Worm (Caenorhabditis elegans) whole organism, L4 larva: Measurements from ENCODE around the gene F36H5.10.
"Not testable (repeated sequence)": the region's sequence is repeated elsewhere in the genome, so short reads cannot be mapped to it uniquely, and the experiment has no call there.

Experiments used
- ctbp-1 ChIP-seq: fragments of 200-800 bp; sonication (Bioruptor generic); IDR thresholded peaks from 2 replicates; pipeline ENCODE4 v1.3.6; 2022; ENCODE audit warnings: missing genetic modification reagents, missing genetic modification characterization, missing compliant biosample characterization
- egl-27 ChIP-seq: sonication (generic microtip); optimal IDR thresholded peaks from 3 replicates; lab custom pipeline; 2017; ENCODE audit warnings: missing biosample characterization, missing genetic modification reagents, missing genetic modification characterization
- jun-1 ChIP-seq: fragments of 150-350 bp; optimal IDR thresholded peaks from 2 replicates; lab custom pipeline; 2014; ENCODE audit warnings: missing biosample characterization, missing genetic modification reagents, missing genetic modification characterization
- lin-13 ChIP-seq: fragments of 150-350 bp; optimal IDR thresholded peaks from 2 replicates; lab custom pipeline; 2014; ENCODE audit warnings: missing biosample characterization, missing genetic modification reagents, missing genetic modification characterization
- lir-3 ChIP-seq: sonication (generic microtip); optimal IDR thresholded peaks from 2 replicates; lab custom pipeline; 2016; ENCODE audit warnings: mild to moderate bottlenecking, missing genetic modification characterization, missing compliant biosample characterization
- nhr-48 ChIP-seq: sonication (generic microtip); optimal IDR thresholded peaks from 2 replicates; lab custom pipeline; 2016; ENCODE audit warnings: mild to moderate bottlenecking, missing genetic modification characterization, missing compliant biosample characterization
- skn-1 ChIP-seq: fragments of 150-350 bp; optimal IDR thresholded peaks from 2 replicates; lab custom pipeline; 2014; ENCODE audit warnings: missing biosample characterization, missing genetic modification characterization
- zag-1 ChIP-seq: fragments of 150-350 bp; optimal IDR thresholded peaks from 2 replicates; lab custom pipeline; 2014; ENCODE audit warnings: missing biosample characterization, missing genetic modification characterization

DNA sequence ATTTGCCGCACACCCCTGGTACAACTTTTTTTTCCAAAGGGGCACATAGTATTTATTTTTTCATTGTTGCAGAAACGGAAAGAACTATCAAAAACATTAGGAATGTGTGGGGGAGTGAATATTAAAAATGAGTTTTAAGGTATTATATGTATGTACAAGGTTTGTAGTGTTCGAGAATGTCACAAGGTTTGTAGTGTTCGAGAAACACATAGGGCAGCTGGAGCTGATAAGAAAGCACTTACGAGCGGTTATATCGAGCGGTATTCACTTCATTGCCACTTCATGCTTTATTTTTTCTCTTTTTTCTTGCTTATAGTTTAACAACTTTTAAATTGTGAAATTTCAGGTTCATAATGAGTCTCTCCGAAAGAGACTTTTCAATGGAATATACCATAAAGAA, 10.3 kb downstream of the F36H5.10 start:
- not testable (repeated sequence) for TF ChIP-seq ctbp-1 (GFP tag; lab: Robert Waterston, UW); jun-1 (tag; lab: Kevin White, UChicago); lir-3; egl-27 (tag; lab: Kevin White, UChicago); skn-1 (tag; lab: Kevin White, UChicago); nhr-48 (tag; lab: Kevin White, UChicago); zag-1 (tag; lab: Kevin White, UChicago); lin-13 (GFP tag; lab: Kevin White, UChicago)
